Fruit fly (Drosophila melanogaster) whole organism, embryonic: ENCODE results near the gene Hecw.

Experiments
- CG10267 ChIP-seq: fragments of 200-800 bp; sonication (Bioruptor generic); optimal IDR thresholded peaks from 2 replicates; lab custom pipeline; 2018; ENCODE audit warnings: missing biosample characterization, mild to moderate bottlenecking, missing genetic modification characterization, moderate library complexity
- CG10321 ChIP-seq: fragments of 200-800 bp; sonication (Bioruptor generic); IDR thresholded peaks from 2 replicates; pipeline ENCODE4 v1.3.6; 2022; ENCODE audit warnings: missing biosample characterization, missing genetic modification characterization
- CG12104 ChIP-seq: fragments of 200-800 bp; sonication (Bioruptor generic); optimal IDR thresholded peaks from 3 replicates; lab custom pipeline; 2016; ENCODE audit warnings: missing biosample characterization, missing genetic modification characterization
- CG12659 ChIP-seq: fragments of 200-800 bp; sonication (Bioruptor generic); optimal IDR thresholded peaks from 3 replicates; lab custom pipeline; 2017; ENCODE audit warnings: mild to moderate bottlenecking, missing biosample characterization, missing genetic modification reagents, missing genetic modification characterization
- CG12744 ChIP-seq: fragments of 200-800 bp; sonication (Bioruptor generic); optimal IDR thresholded peaks from 2 replicates; lab custom pipeline; 2016; ENCODE audit warnings: missing biosample characterization, missing genetic modification characterization
- CG12942 ChIP-seq: fragments of 200-800 bp; sonication (Bioruptor generic); optimal IDR thresholded peaks from 3 replicates; lab custom pipeline; 2016; ENCODE audit warnings: missing biosample characterization, missing genetic modification characterization
- CG15011 ChIP-seq: fragments of 200-800 bp; sonication (Bioruptor generic); optimal IDR thresholded peaks from 3 replicates; lab custom pipeline; 2018; ENCODE audit warnings: missing biosample characterization, mild to moderate bottlenecking, missing genetic modification characterization
- CG15269 ChIP-seq: fragments of 200-800 bp; sonication (Bioruptor generic); optimal IDR thresholded peaks from 2 replicates; lab custom pipeline; 2018; ENCODE audit warnings: missing biosample characterization, mild to moderate bottlenecking, missing genetic modification characterization, moderate library complexity
- CG15514 ChIP-seq: fragments of 200-800 bp; sonication (Bioruptor generic); optimal IDR thresholded peaks from 3 replicates; lab custom pipeline; 2017; ENCODE audit warnings: missing biosample characterization, missing genetic modification characterization, mild to moderate bottlenecking, moderate library complexity, missing genetic modification reagents
- CG1647 ChIP-seq: fragments of 200-800 bp; sonication (Bioruptor generic); optimal IDR thresholded peaks from 3 replicates; lab custom pipeline; 2016; ENCODE audit warnings: missing biosample characterization, missing genetic modification characterization
- CG17612 ChIP-seq: fragments of 200-800 bp; sonication (Bioruptor generic); IDR thresholded peaks from 2 replicates; pipeline ENCODE4 v1.3.6; 2022; ENCODE audit warnings: missing biosample characterization, missing genetic modification characterization
- CG1792 ChIP-seq: fragments of 200-800 bp; sonication (Bioruptor generic); optimal IDR thresholded peaks from 2 replicates; lab custom pipeline; 2016; ENCODE audit warnings: missing biosample characterization, missing genetic modification characterization
- CG2120 ChIP-seq: fragments of 200-800 bp; sonication (Bioruptor generic); optimal IDR thresholded peaks from 3 replicates; lab custom pipeline; 2016; ENCODE audit warnings: missing biosample characterization, missing genetic modification characterization
- CG33557 ChIP-seq: fragments of 200-800 bp; sonication (Bioruptor generic); optimal IDR thresholded peaks from 2 replicates; lab custom pipeline; 2019; ENCODE audit warnings: missing biosample characterization, mild to moderate bottlenecking, missing genetic modification characterization, moderate library complexity
- CG43689 ChIP-seq: fragments of 200-800 bp; sonication (Bioruptor generic); IDR thresholded peaks from 2 replicates; pipeline ENCODE4 v1.3.6; 2022; ENCODE audit warnings: missing biosample characterization, missing genetic modification characterization
- CG4617 ChIP-seq: fragments of 200-800 bp; sonication (Bioruptor generic); optimal IDR thresholded peaks from 3 replicates; lab custom pipeline; 2016; ENCODE audit warnings: missing biosample characterization, missing genetic modification characterization, borderline replicate concordance
- CG6654 ChIP-seq: fragments of 200-800 bp; sonication (Bioruptor generic); optimal IDR thresholded peaks from 2 replicates; lab custom pipeline; 2017; ENCODE audit warnings: missing biosample characterization, mild to moderate bottlenecking, missing genetic modification characterization
- CG7963 ChIP-seq: fragments of 200-800 bp; sonication (Bioruptor generic); IDR thresholded peaks from 3 replicates; pipeline ENCODE4 v1.3.6; 2022; ENCODE audit warnings: missing biosample characterization, missing genetic modification characterization; ENCODE audit not compliant: partially characterized antibody
- CG8089 ChIP-seq: fragments of 200-800 bp; sonication (Bioruptor generic); optimal IDR thresholded peaks from 3 replicates; lab custom pipeline; 2016; ENCODE audit warnings: missing biosample characterization, missing genetic modification characterization
- CG9437 ChIP-seq: fragments of 200-800 bp; sonication (Bioruptor generic); optimal IDR thresholded peaks from 2 replicates; lab custom pipeline; 2018; ENCODE audit warnings: missing biosample characterization, mild to moderate bottlenecking, missing genetic modification characterization
- CG9932 ChIP-seq: fragments of 200-800 bp; sonication (Bioruptor generic); IDR thresholded peaks from 2 replicates; pipeline ENCODE4 v1.3.6; 2022; ENCODE audit warnings: missing biosample characterization, missing genetic modification characterization
- CoRest ChIP-seq: fragments of 200-800 bp; sonication (Bioruptor generic); optimal IDR thresholded peaks from 3 replicates; lab custom pipeline; 2018; ENCODE audit warnings: missing biosample characterization, mild to moderate bottlenecking, missing genetic modification characterization, moderate library complexity
- CrebB ChIP-seq: fragments of 200-800 bp; sonication (Bioruptor generic); optimal IDR thresholded peaks from 3 replicates; lab custom pipeline; 2018; ENCODE audit warnings: missing biosample characterization, mild to moderate bottlenecking, missing genetic modification characterization
- Dad ChIP-seq: fragments of 200-800 bp; sonication (Bioruptor generic); optimal IDR thresholded peaks from 3 replicates; lab custom pipeline; 2016; ENCODE audit warnings: missing biosample characterization, missing genetic modification characterization
- Dek ChIP-seq: fragments of 200-800 bp; sonication (Bioruptor generic); optimal IDR thresholded peaks from 3 replicates; lab custom pipeline; 2019; ENCODE audit warnings: missing biosample characterization, mild to moderate bottlenecking, missing genetic modification characterization, moderate library complexity
- HLH54F ChIP-seq: fragments of 200-800 bp; sonication (Bioruptor generic); optimal IDR thresholded peaks from 3 replicates; lab custom pipeline; 2016; ENCODE audit warnings: missing biosample characterization, missing genetic modification characterization
- Hand ChIP-seq: fragments of 200-800 bp; sonication (Bioruptor generic); optimal IDR thresholded peaks from 2 replicates; lab custom pipeline; 2017; ENCODE audit warnings: mild to moderate bottlenecking, missing biosample characterization, missing genetic modification reagents, missing genetic modification characterization
- HmgD ChIP-seq: fragments of 200-800 bp; sonication (Bioruptor generic); optimal IDR thresholded peaks from 3 replicates; lab custom pipeline; 2016; ENCODE audit warnings: missing biosample characterization, missing genetic modification characterization
- Lim3 ChIP-seq: fragments of 200-800 bp; sonication (Bioruptor generic); IDR thresholded peaks from 2 replicates; pipeline ENCODE4 v1.3.6; 2022; ENCODE audit warnings: missing biosample characterization, missing genetic modification characterization
- Myb ChIP-seq: fragments of 200-800 bp; sonication (Bioruptor generic); optimal IDR thresholded peaks from 2 replicates; lab custom pipeline; 2016; ENCODE audit warnings: missing biosample characterization, missing genetic modification characterization
- PHDP ChIP-seq: fragments of 200-800 bp; sonication (Bioruptor generic); optimal IDR thresholded peaks from 3 replicates; lab custom pipeline; 2018; ENCODE audit warnings: missing biosample characterization, mild to moderate bottlenecking, missing genetic modification characterization, moderate library complexity
- Sox102F ChIP-seq: fragments of 200-800 bp; sonication (Bioruptor generic); optimal IDR thresholded peaks from 2 replicates; lab custom pipeline; 2018; ENCODE audit warnings: missing biosample characterization, mild to moderate bottlenecking, missing genetic modification characterization, moderate library complexity
- al ChIP-seq: fragments of 200-800 bp; sonication (Bioruptor generic); IDR thresholded peaks from 2 replicates; pipeline ENCODE4 v1.3.6; 2022; ENCODE audit warnings: missing biosample characterization, missing genetic modification characterization
- amos ChIP-seq: fragments of 200-800 bp; sonication (Bioruptor generic); IDR thresholded peaks from 2 replicates; pipeline ENCODE4 v1.3.6; 2022; ENCODE audit warnings: missing biosample characterization, missing genetic modification characterization; ENCODE audit not compliant: partially characterized antibody
- ash1 ChIP-seq: fragments of 200-800 bp; sonication (Bioruptor generic); optimal IDR thresholded peaks from 2 replicates; lab custom pipeline; 2018; ENCODE audit warnings: missing biosample characterization, mild to moderate bottlenecking, missing genetic modification characterization
- cg ChIP-seq: fragments of 200-800 bp; sonication (Bioruptor generic); optimal IDR thresholded peaks from 3 replicates; lab custom pipeline; 2019; ENCODE audit warnings: missing biosample characterization, mild to moderate bottlenecking, missing genetic modification characterization, moderate library complexity
- crol ChIP-seq: fragments of 200-800 bp; sonication (Bioruptor generic); IDR thresholded peaks from 2 replicates; pipeline ENCODE4 v1.3.6; 2022; ENCODE audit warnings: missing biosample characterization, missing genetic modification characterization
- crp ChIP-seq, 2 experiments: fragments of 200-800 bp; sonication (Bioruptor generic); optimal IDR thresholded peaks; 2 replicates in 1 of 2; 3 replicates in 1 of 2; lab custom pipeline; 2017; ENCODE audit warnings: missing biosample characterization in 2 of 2, missing genetic modification characterization in 2 of 2, mild to moderate bottlenecking in 1 of 2, moderate library complexity in 1 of 2
- gce ChIP-seq: fragments of 200-800 bp; sonication (Bioruptor generic); IDR thresholded peaks from 3 replicates; pipeline ENCODE4 v1.3.6; 2022; ENCODE audit warnings: missing biosample characterization, missing genetic modification characterization
- gem ChIP-seq: fragments of 200-800 bp; sonication (Bioruptor generic); optimal IDR thresholded peaks from 2 replicates; lab custom pipeline; 2019; ENCODE audit warnings: missing biosample characterization, mild to moderate bottlenecking, missing genetic modification characterization, moderate library complexity
- grau ChIP-seq: fragments of 200-800 bp; optimal IDR thresholded peaks from 3 replicates; lab custom pipeline; 2019; ENCODE audit warnings: missing biosample characterization, mild to moderate bottlenecking, missing genetic modification characterization, moderate library complexity
- kay ChIP-seq: fragments of 200-800 bp; sonication (Bioruptor generic); optimal IDR thresholded peaks from 2 replicates; lab custom pipeline; 2016; ENCODE audit warnings: missing biosample characterization, missing genetic modification characterization
- lbe ChIP-seq: fragments of 200-800 bp; sonication (Bioruptor generic); optimal IDR thresholded peaks from 2 replicates; lab custom pipeline; 2016; ENCODE audit warnings: missing biosample characterization, mild to moderate bottlenecking, missing genetic modification characterization
- lola ChIP-seq, 3 experiments: fragments of >200 bp in 2 of 3; fragments of 200-800 bp in 1 of 3; sonication (Bioruptor generic) in 1 of 3; optimal IDR thresholded peaks; 2 replicates each; lab custom pipeline; 2017 to 2019; ENCODE audit warnings: missing biosample characterization in 3 of 3, missing genetic modification characterization in 3 of 3, mild to moderate bottlenecking in 1 of 3, moderate library complexity in 1 of 3
- p53 ChIP-seq: fragments of 200-800 bp; sonication (Bioruptor generic); optimal IDR thresholded peaks from 2 replicates; lab custom pipeline; 2016; ENCODE audit warnings: missing biosample characterization, missing genetic modification characterization
- schlank ChIP-seq: fragments of 200-800 bp; sonication (Bioruptor generic); optimal IDR thresholded peaks from 2 replicates; lab custom pipeline; 2018; ENCODE audit warnings: missing biosample characterization, mild to moderate bottlenecking, missing genetic modification characterization
- sug ChIP-seq: fragments of 200-800 bp; optimal IDR thresholded peaks from 2 replicates; lab custom pipeline; 2019; ENCODE audit warnings: missing biosample characterization, mild to moderate bottlenecking, missing genetic modification characterization, moderate library complexity
- tin ChIP-seq: fragments of 200-800 bp; sonication (Bioruptor generic); optimal IDR thresholded peaks from 3 replicates; lab custom pipeline; 2016; ENCODE audit warnings: missing biosample characterization, missing genetic modification characterization
- tll ChIP-seq, 2 experiments: fragments of 200-800 bp in 1 of 2; fragments of >200 bp in 1 of 2; sonication (Bioruptor generic) in 1 of 2; optimal IDR thresholded peaks; 2 replicates each; lab custom pipeline; 2017 to 2019; ENCODE audit warnings: missing biosample characterization in 2 of 2, missing genetic modification characterization in 2 of 2, mild to moderate bottlenecking in 1 of 2, moderate library complexity in 1 of 2
- trh ChIP-seq: fragments of 200-800 bp; sonication (Bioruptor generic); optimal IDR thresholded peaks from 2 replicates; lab custom pipeline; 2016; ENCODE audit warnings: missing biosample characterization, missing genetic modification characterization

Gene Hecw

dm6 chrX:9658865-9659339 lies 50.2 kb downstream of the Hecw start, which contains the start of gene Ptpmeg2 (continued):
- TF ChIP-seq CoRest: peak; percentile 61
- TF ChIP-seq gem: peak; percentile 56
- TF ChIP-seq crol: no peak
- peak; percentile 26 for TF ChIP-seq CG1792 (GFP tag; lab: Kevin White, UChicago)
- no peak for TF ChIP-seq CG43689
- TF ChIP-seq Dek (tag; lab: Kevin White, UChicago): peak; percentile 51
- TF ChIP-seq CG12659 (GFP tag; lab: Kevin White, UChicago): peak; percentile 91
- no peak for TF ChIP-seq Hand (GFP tag; lab: Kevin White, UChicago)
- peak; percentile 61 for TF ChIP-seq CrebB (tag; lab: Kevin White, UChicago)
- peak; percentile 51 for TF ChIP-seq Dad (GFP tag; lab: Kevin White, UChicago)
- TF ChIP-seq amos: peak; percentile 97
- TF ChIP-seq cg (GFP tag; lab: Kevin White, UChicago): no peak
- TF ChIP-seq kay (GFP tag; lab: Kevin White, UChicago): peak; percentile 12
- TF ChIP-seq lbe (GFP tag; lab: Kevin White, UChicago): peak; percentile 28
- TF ChIP-seq gce (GFP tag; lab: Robert Waterston, UW): no peak
- TF ChIP-seq CG1647: peak; percentile 42
- TF ChIP-seq CG33557 (GFP tag; lab: Kevin White, UChicago): peak; percentile 21
- peak; percentile 71 for TF ChIP-seq CG2120 (GFP tag; lab: Kevin White, UChicago)
- peak; percentile 70 for TF ChIP-seq grau (tag; lab: Kevin White, UChicago)
- TF ChIP-seq CG6654 (GFP tag; lab: Kevin White, UChicago): no peak
- TF ChIP-seq CG8089: peak; percentile 45
- TF ChIP-seq CG7963 (GFP tag; lab: Robert Waterston, UW): peak; percentile 89
- TF ChIP-seq Myb (GFP tag; lab: Kevin White, UChicago): peak; percentile 73
- TF ChIP-seq Sox102F (GFP tag; lab: Kevin White, UChicago): peak; percentile 44
- TF ChIP-seq trh (GFP tag; lab: Kevin White, UChicago): no peak
- peak; percentile 89 for TF ChIP-seq CG15514 (GFP tag; lab: Kevin White, UChicago)
- peak; percentile 34 for TF ChIP-seq CG12744 (GFP tag; lab: Kevin White, UChicago)
- peak; percentile 33 for TF ChIP-seq CG4617 (GFP tag; lab: Kevin White, UChicago)
- TF ChIP-seq CG9437 (GFP tag; lab: Kevin White, UChicago): peak; percentile 80
- TF ChIP-seq ash1 (GFP tag; lab: Kevin White, UChicago): peak; percentile 65
- TF ChIP-seq CG15269 (tag; lab: Kevin White, UChicago): peak; percentile 67
- no peak for TF ChIP-seq p53 (GFP tag; lab: Kevin White, UChicago)
- peak; percentile 22 for TF ChIP-seq CG15011 (GFP tag; lab: Kevin White, UChicago)
- TF ChIP-seq schlank (tag; lab: Kevin White, UChicago): no peak
- no peak for TF ChIP-seq Lim3 (GFP tag; lab: Robert Waterston, UW)
- TF ChIP-seq PHDP (tag; lab: Kevin White, UChicago): peak; percentile 49
- TF ChIP-seq sug: peak; percentile 60
- TF ChIP-seq tll (GFP tag; optimal IDR thresholded peaks at IDR 0.05; lab: Kevin White, UChicago): no peak
- peak; percentile 29 for TF ChIP-seq CG12942 (GFP tag; lab: Kevin White, UChicago)
- peak; percentile 77 for TF ChIP-seq CG10267 (tag; lab: Kevin White, UChicago)
- no peak for TF ChIP-seq CG10321
- peak; percentile 84 for TF ChIP-seq CG9932 (GFP tag; lab: Robert Waterston, UW)
- TF ChIP-seq crp (GFP tag; optimal IDR thresholded peaks at IDR 0.05; lab: Kevin White, UChicago): peak in 1 of 2 experiments; percentile 22
- TF ChIP-seq tin (GFP tag; lab: Kevin White, UChicago): peak; percentile 69
- TF ChIP-seq CG17612 (GFP tag; lab: Robert Waterston, UW): no peak
- peak; percentile 34 for TF ChIP-seq HLH54F
- no peak for TF ChIP-seq al (GFP tag; lab: Robert Waterston, UW)
- TF ChIP-seq CG12104: no peak
- no peak for TF ChIP-seq lola (GFP tag; optimal IDR thresholded peaks at IDR 0.05; lab: Kevin White, UChicago)
- peak; percentile 45 for TF ChIP-seq HmgD
